Worm (Caenorhabditis elegans): Measurements from ENCODE around the gene ZK563.7.

DNA sequence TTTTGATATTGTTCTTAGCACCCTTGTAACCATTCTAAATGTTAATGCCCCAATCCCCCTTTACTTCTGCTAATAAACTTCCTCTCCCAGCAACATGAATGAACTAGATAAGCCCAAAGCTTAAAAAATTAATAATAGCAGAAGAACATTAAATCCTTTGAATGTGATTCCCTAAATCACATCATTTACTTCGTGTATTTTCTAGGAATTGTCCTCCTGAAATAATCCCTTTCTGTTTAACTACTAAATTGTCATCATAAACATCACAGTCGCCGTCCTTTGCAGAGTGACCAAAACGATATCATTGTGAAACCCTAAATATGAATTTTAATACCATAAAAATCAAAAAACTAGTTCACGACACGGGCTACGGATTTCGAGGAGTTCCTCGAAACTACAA lies 35.8 kb downstream of the ZK563.7 start:
- no peak for TF ChIP-seq ceh-14 (tag; optimal IDR thresholded peaks at IDR 0.05)
- no peak for TF ChIP-seq dve-1 (tag; optimal IDR thresholded peaks at IDR 0.05)
- TF ChIP-seq mec-3 (tag; optimal IDR thresholded peaks at IDR 0.05; ENCODE audit: borderline replicate concordance), result no peak
- TF ChIP-seq ama-1 (optimal IDR thresholded peaks at IDR 0.05), result no peak
